Fruit fly (Drosophila melanogaster) whole organism, prepupa: ENCODE results near the gene CG15382.

ENCODE experiments used
- CG10669 ChIP-seq: fragments of 200-800 bp; sonication (Bioruptor generic); optimal IDR thresholded peaks from 3 replicates; lab custom pipeline; 2018; ENCODE audit warnings: missing biosample characterization, mild to moderate bottlenecking, missing genetic modification characterization, moderate library complexity
- CG11762 ChIP-seq: fragments of 200-800 bp; sonication (Bioruptor generic); optimal IDR thresholded peaks from 3 replicates; lab custom pipeline; 2016; ENCODE audit warnings: missing biosample characterization, missing genetic modification characterization; ENCODE audit not compliant: insufficient read depth
- CG11902 ChIP-seq: fragments of 200-800 bp; sonication (Bioruptor generic); optimal IDR thresholded peaks from 3 replicates; lab custom pipeline; 2016; ENCODE audit warnings: missing biosample characterization, missing genetic modification characterization
- CG1621 ChIP-seq: fragments of 200-800 bp; sonication (Bioruptor generic); optimal IDR thresholded peaks from 3 replicates; lab custom pipeline; 2018; ENCODE audit warnings: missing biosample characterization, mild to moderate bottlenecking, missing genetic modification characterization
- CG3032 ChIP-seq: fragments of 200-800 bp; optimal IDR thresholded peaks from 2 replicates; lab custom pipeline; 2019; ENCODE audit warnings: missing biosample characterization, mild to moderate bottlenecking, missing genetic modification characterization, moderate library complexity
- CG31627 ChIP-seq: fragments of 200-800 bp; sonication (Bioruptor generic); optimal IDR thresholded peaks from 3 replicates; lab custom pipeline; 2016; ENCODE audit warnings: missing biosample characterization, missing genetic modification characterization
- CG32006 ChIP-seq: fragments of 200-800 bp; sonication (Bioruptor generic); optimal IDR thresholded peaks from 3 replicates; lab custom pipeline; 2017; ENCODE audit warnings: missing biosample characterization, mild to moderate bottlenecking, missing genetic modification characterization
- CG34406 ChIP-seq: fragments of 200-800 bp; sonication (Bioruptor generic); optimal IDR thresholded peaks from 3 replicates; lab custom pipeline; 2016; ENCODE audit warnings: missing biosample characterization, missing genetic modification characterization
- CG3919 ChIP-seq: fragments of 200-800 bp; sonication (Bioruptor generic); optimal IDR thresholded peaks from 3 replicates; lab custom pipeline; 2016; ENCODE audit warnings: missing biosample characterization, missing genetic modification characterization
- CG4318 ChIP-seq: fragments of 200-800 bp; sonication (Bioruptor generic); optimal IDR thresholded peaks from 3 replicates; lab custom pipeline; 2017; ENCODE audit warnings: missing biosample characterization, mild to moderate bottlenecking, missing genetic modification characterization
- CG6276 ChIP-seq: fragments of 200-800 bp; sonication (Bioruptor generic); optimal IDR thresholded peaks from 2 replicates; lab custom pipeline; 2017; ENCODE audit warnings: missing biosample characterization, mild to moderate bottlenecking, missing genetic modification characterization
- CG6792 ChIP-seq: fragments of 200-800 bp; sonication (Bioruptor generic); optimal IDR thresholded peaks from 3 replicates; lab custom pipeline; 2016; ENCODE audit warnings: missing biosample characterization, missing genetic modification characterization
- CG6808 ChIP-seq: fragments of 200-800 bp; sonication (Bioruptor generic); optimal IDR thresholded peaks from 3 replicates; lab custom pipeline; 2017; ENCODE audit warnings: missing biosample characterization, missing genetic modification characterization, mild to moderate bottlenecking, moderate library complexity, missing genetic modification reagents
- CG6854 ChIP-seq: fragments of 200-800 bp; sonication (Bioruptor generic); optimal IDR thresholded peaks from 2 replicates; lab custom pipeline; 2017; ENCODE audit warnings: missing biosample characterization, mild to moderate bottlenecking, missing genetic modification characterization
- CG8119 ChIP-seq: fragments of 200-800 bp; sonication (Bioruptor generic); IDR thresholded peaks from 3 replicates; pipeline ENCODE4 v1.3.6; 2022; ENCODE audit warnings: missing biosample characterization, missing genetic modification characterization
- CG8319 ChIP-seq: fragments of 200-800 bp; sonication (Bioruptor generic); optimal IDR thresholded peaks from 3 replicates; lab custom pipeline; 2016; ENCODE audit warnings: missing biosample characterization, missing genetic modification characterization
- CG8632 ChIP-seq: fragments of 200-800 bp; sonication (Bioruptor generic); optimal IDR thresholded peaks from 3 replicates; lab custom pipeline; 2016; ENCODE audit warnings: missing biosample characterization, missing genetic modification characterization
- Eip78C ChIP-seq: fragments of 200-800 bp; sonication (Bioruptor generic); peaks from one replicate; lab custom pipeline; 2016; ENCODE audit warnings: missing biosample characterization, missing genetic modification characterization
- Eip93F ChIP-seq: fragments of 200-800 bp; sonication (Bioruptor generic); optimal IDR thresholded peaks from 2 replicates; lab custom pipeline; 2016; ENCODE audit warnings: missing biosample characterization, mild to moderate bottlenecking, missing genetic modification characterization
- Ets96B ChIP-seq: fragments of 200-800 bp; optimal IDR thresholded peaks from 2 replicates; lab custom pipeline; 2019; ENCODE audit warnings: missing biosample characterization, mild to moderate bottlenecking, missing genetic modification characterization, moderate library complexity
- Hr38 ChIP-seq: sonication (Bioruptor generic); optimal IDR thresholded peaks from 2 replicates; lab custom pipeline; 2016; ENCODE audit warnings: missing biosample characterization, missing genetic modification characterization
- Hr39 ChIP-seq: fragments of 200-800 bp; sonication (Bioruptor generic); optimal IDR thresholded peaks from 2 replicates; lab custom pipeline; 2016; ENCODE audit warnings: missing biosample characterization, missing genetic modification characterization
- Lpt ChIP-seq: fragments of 200-800 bp; sonication (Bioruptor generic); optimal IDR thresholded peaks from 3 replicates; lab custom pipeline; 2016; ENCODE audit warnings: missing biosample characterization, missing genetic modification characterization
- Met ChIP-seq: fragments of 200-800 bp; sonication (Bioruptor generic); optimal IDR thresholded peaks from 3 replicates; lab custom pipeline; 2016; ENCODE audit warnings: missing biosample characterization, missing genetic modification characterization
- OdsH ChIP-seq: fragments of 200-800 bp; sonication (Bioruptor generic); optimal IDR thresholded peaks from 3 replicates; lab custom pipeline; 2016; ENCODE audit warnings: missing biosample characterization, missing genetic modification characterization
- Smox ChIP-seq: fragments of 200-800 bp; sonication (Bioruptor generic); optimal IDR thresholded peaks from 3 replicates; lab custom pipeline; 2016; ENCODE audit warnings: missing biosample characterization, missing genetic modification characterization
- Sox14 ChIP-seq: fragments of 200-800 bp; sonication (Bioruptor generic); optimal IDR thresholded peaks from 3 replicates; lab custom pipeline; 2016; ENCODE audit warnings: missing biosample characterization, missing genetic modification characterization
- Sox15 ChIP-seq: fragments of 200-800 bp; sonication (Bioruptor generic); optimal IDR thresholded peaks from 3 replicates; lab custom pipeline; 2016; ENCODE audit warnings: missing biosample characterization, missing genetic modification characterization
- achi ChIP-seq: fragments of 200-800 bp; sonication (Bioruptor generic); optimal IDR thresholded peaks from 3 replicates; lab custom pipeline; 2016; ENCODE audit warnings: missing biosample characterization, missing genetic modification characterization
- acj6 ChIP-seq: fragments of 200-800 bp; sonication (Bioruptor generic); optimal IDR thresholded peaks from 3 replicates; lab custom pipeline; 2016; ENCODE audit warnings: missing biosample characterization, missing genetic modification characterization
- cyc ChIP-seq: fragments of 200-800 bp; sonication (Bioruptor generic); optimal IDR thresholded peaks from 3 replicates; lab custom pipeline; 2016; ENCODE audit warnings: missing biosample characterization, missing genetic modification characterization
- dsx ChIP-seq: fragments of 200-800 bp; optimal IDR thresholded peaks from 3 replicates; lab custom pipeline; 2019; ENCODE audit warnings: missing biosample characterization, mild to moderate bottlenecking, missing genetic modification characterization, moderate library complexity; ENCODE audit not compliant: poor library complexity, severe bottlenecking
- eg ChIP-seq: fragments of 200-800 bp; sonication (Bioruptor generic); IDR thresholded peaks from 3 replicates; pipeline ENCODE4 v1.3.6; 2022; ENCODE audit warnings: missing biosample characterization, missing genetic modification characterization
- esn ChIP-seq: fragments of 200-800 bp; sonication (Bioruptor generic); optimal IDR thresholded peaks from 2 replicates; lab custom pipeline; 2016; ENCODE audit warnings: missing biosample characterization, mild to moderate bottlenecking, missing genetic modification characterization, moderate library complexity
- fd59A ChIP-seq: fragments of 200-800 bp; sonication (Bioruptor generic); optimal IDR thresholded peaks from 2 replicates; lab custom pipeline; 2017; ENCODE audit warnings: missing biosample characterization, mild to moderate bottlenecking, missing genetic modification characterization, missing genetic modification reagents
- fd85E ChIP-seq: fragments of 200-800 bp; sonication (Bioruptor generic); optimal IDR thresholded peaks from 3 replicates; lab custom pipeline; 2016; ENCODE audit warnings: missing biosample characterization, missing genetic modification characterization
- fkh ChIP-seq: fragments of 200-800 bp; sonication (Bioruptor generic); optimal IDR thresholded peaks from 3 replicates; lab custom pipeline; 2017; ENCODE audit warnings: missing biosample characterization, mild to moderate bottlenecking, missing genetic modification characterization, moderate library complexity
- lz ChIP-seq: fragments of 200-800 bp; sonication (Bioruptor generic); optimal IDR thresholded peaks from 3 replicates; lab custom pipeline; 2016; ENCODE audit warnings: missing biosample characterization, missing genetic modification characterization
- pdm3 ChIP-seq: fragments of 200-800 bp; sonication (Bioruptor generic); optimal IDR thresholded peaks from 3 replicates; lab custom pipeline; 2016; ENCODE audit warnings: missing biosample characterization, missing genetic modification characterization
- salr ChIP-seq, 2 experiments: fragments of 200-800 bp; sonication (Bioruptor generic); optimal IDR thresholded peaks; 3 replicates each; lab custom pipeline; 2016 to 2018; ENCODE audit warnings: missing biosample characterization in 2 of 2, missing genetic modification characterization in 2 of 2, mild to moderate bottlenecking in 1 of 2
- spab ChIP-seq: fragments of 200-800 bp; sonication (Bioruptor generic); optimal IDR thresholded peaks from 2 replicates; lab custom pipeline; 2017; ENCODE audit warnings: missing biosample characterization, mild to moderate bottlenecking, missing genetic modification characterization, missing genetic modification reagents
- ss ChIP-seq, 2 experiments: fragments of 200-800 bp; sonication (Bioruptor generic); optimal IDR thresholded peaks; 2 replicates in 1 of 2; 3 replicates in 1 of 2; lab custom pipeline; 2017 to 2018; ENCODE audit warnings: mild to moderate bottlenecking in 2 of 2, missing biosample characterization in 2 of 2, missing genetic modification characterization in 2 of 2, moderate library complexity in 1 of 2
- svp ChIP-seq: fragments of 200-800 bp; sonication (Bioruptor generic); peaks from one replicate; lab custom pipeline; 2016; ENCODE audit warnings: missing biosample characterization, missing genetic modification characterization
- topi ChIP-seq: fragments of 200-800 bp; sonication (Bioruptor generic); optimal IDR thresholded peaks from 3 replicates; lab custom pipeline; 2016; ENCODE audit warnings: missing biosample characterization, missing genetic modification characterization
- vri ChIP-seq: fragments of 200-800 bp; sonication (Bioruptor generic); optimal IDR thresholded peaks from 3 replicates; lab custom pipeline; 2016; ENCODE audit warnings: missing biosample characterization, mild to moderate bottlenecking, missing genetic modification characterization

CG15382 gene

dm6 chr2L:2175930-2176643 lies 20.5 kb downstream of the CG15382 start (continued):
- TF ChIP-seq svp (peak; percentile 80), CG8319 (GFP tag; lab: Kevin White, UChicago) (peak; percentile 20), CG4318 (GFP tag; lab: Kevin White, UChicago) (peak; percentile 30), Eip78C (GFP tag; lab: Kevin White, UChicago) (peak; percentile 85), Smox (peak; percentile 64), CG6276 (GFP tag; lab: Kevin White, UChicago) (peak; percentile 35), CG34406 (GFP tag; lab: Kevin White, UChicago) (peak; percentile 68), cyc (GFP tag; lab: Kevin White, UChicago) (peak; percentile 61), spab (peak; percentile 46), Ets96B (tag; lab: Kevin White, UChicago) (peak; percentile 30), achi (peak; percentile 63), Sox15 (GFP tag; lab: Kevin White, UChicago) (peak; percentile 39), fd59A (GFP tag; lab: Kevin White, UChicago) (peak; percentile 43), CG3919 (GFP tag; lab: Kevin White, UChicago) (peak; percentile 34), lz (GFP tag; lab: Kevin White, UChicago) (peak; percentile 67), salr (GFP tag; optimal IDR thresholded peaks at IDR 0.05; lab: Kevin White, UChicago) (peak in 1 of 2 experiments; percentile 61), CG10669 (peak; percentile 40), Lpt (GFP tag; lab: Kevin White, UChicago) (no peak), CG6792 (GFP tag; lab: Kevin White, UChicago) (peak; percentile 27), OdsH (GFP tag; lab: Kevin White, UChicago) (peak; percentile 55), eg (GFP tag; lab: Robert Waterston, UW) (peak; percentile 52; the same call in 2 of the 3 replicates), CG8632 (GFP tag; lab: Kevin White, UChicago) (peak; percentile 61), CG3032 (tag; lab: Kevin White, UChicago) (peak; percentile 55), fd85E (GFP tag; lab: Kevin White, UChicago) (no peak)

DNA sequence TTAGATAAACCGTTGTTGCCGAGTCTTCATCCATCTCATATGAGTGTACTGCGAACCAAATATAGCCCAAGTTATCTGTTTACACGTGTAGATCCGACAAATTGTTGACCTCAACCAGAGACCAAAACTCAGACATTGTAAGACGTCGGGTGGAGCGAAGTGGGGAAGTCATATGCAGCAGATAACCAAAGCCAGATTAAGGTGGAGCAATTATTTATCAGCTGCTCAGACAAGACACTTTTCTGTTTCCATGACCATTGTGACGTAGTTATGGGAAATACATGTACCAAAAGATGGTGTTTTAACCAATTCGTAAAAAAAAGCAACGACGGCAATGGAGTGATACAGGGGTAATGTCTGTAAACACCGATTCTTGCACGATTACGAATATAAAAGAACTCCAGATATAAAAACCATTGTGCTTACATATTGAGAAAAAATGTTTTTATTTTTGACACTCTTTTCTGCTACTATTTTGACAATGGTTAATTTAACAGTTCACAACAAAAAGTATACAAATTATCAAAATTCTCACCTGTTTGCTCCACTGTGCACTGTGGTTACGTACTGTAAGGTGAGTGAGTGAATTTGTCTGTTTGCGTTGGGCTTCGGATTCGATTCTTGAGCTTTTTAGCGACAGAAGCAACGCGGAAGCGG lies 21.9 kb downstream of the CG15382 start:
- TF ChIP-seq fd59A (GFP tag; lab: Kevin White, UChicago) = peak; percentile 23
- peak; percentile 86 for TF ChIP-seq esn (GFP tag; lab: Kevin White, UChicago)
- no peak for TF ChIP-seq ss (GFP tag; optimal IDR thresholded peaks at IDR 0.05; lab: Kevin White, UChicago)
- TF ChIP-seq fkh = peak; percentile 61
- TF ChIP-seq fd85E (GFP tag; lab: Kevin White, UChicago) = no peak
- TF ChIP-seq Eip93F (GFP tag; lab: Kevin White, UChicago) = peak; percentile 52
- TF ChIP-seq acj6 (GFP tag; lab: Kevin White, UChicago) = peak; percentile 72
- TF ChIP-seq CG8319 (GFP tag; lab: Kevin White, UChicago) = peak; percentile 66
- peak; percentile 59 for TF ChIP-seq CG10669
- peak; percentile 70 for TF ChIP-seq achi
- peak; percentile 67 for TF ChIP-seq Sox15 (GFP tag; lab: Kevin White, UChicago)
- TF ChIP-seq CG32006 (GFP tag; lab: Kevin White, UChicago) = peak; percentile 59
- peak; percentile 72 for TF ChIP-seq cyc (GFP tag; lab: Kevin White, UChicago)
- TF ChIP-seq CG8119 = peak; percentile 15; the same call in 1 of the 3 replicates
- TF ChIP-seq pdm3 = peak; percentile 78
- TF ChIP-seq CG8632 (GFP tag; lab: Kevin White, UChicago) = peak; percentile 76
- TF ChIP-seq CG11902 = peak; percentile 49
- peak; percentile 59 for TF ChIP-seq CG34406 (GFP tag; lab: Kevin White, UChicago)
- TF ChIP-seq CG6808 (GFP tag; lab: Kevin White, UChicago) = no peak
- TF ChIP-seq CG1621 (tag; lab: Kevin White, UChicago) = peak; percentile 24
- TF ChIP-seq CG6854 (GFP tag; lab: Kevin White, UChicago) = no peak
- peak; percentile 63 for TF ChIP-seq OdsH (GFP tag; lab: Kevin White, UChicago)
- peak; percentile 78 for TF ChIP-seq CG31627 (GFP tag; lab: Kevin White, UChicago)
- TF ChIP-seq topi (GFP tag; lab: Kevin White, UChicago) = peak; percentile 81
- TF ChIP-seq eg (GFP tag; lab: Robert Waterston, UW) = peak; percentile 62
- TF ChIP-seq CG4318 (GFP tag; lab: Kevin White, UChicago) = peak; percentile 19
- TF ChIP-seq CG11762 = peak; percentile 75
- TF ChIP-seq CG3032 (tag; lab: Kevin White, UChicago) = peak; percentile 51
- peak; percentile 78 for TF ChIP-seq Met (GFP tag; lab: Kevin White, UChicago)
- no peak for TF ChIP-seq Hr38 (GFP tag; lab: Kevin White, UChicago)
- TF ChIP-seq dsx (GFP tag; lab: Kevin White, UChicago) = peak; percentile 35
- TF ChIP-seq Eip78C (GFP tag; lab: Kevin White, UChicago) = peak; percentile 92
- peak; percentile 35 for TF ChIP-seq vri (GFP tag; lab: Kevin White, UChicago)
- TF ChIP-seq Sox14 (GFP tag; lab: Kevin White, UChicago) = peak; percentile 81
- TF ChIP-seq Hr39 (GFP tag; lab: Kevin White, UChicago) = peak; percentile 86
